Worm (Caenorhabditis elegans) whole organism, L3 larva: ENCODE results near the gene srh-140.

Experiments
- R02D3.7 ChIP-seq: fragments of 150-350 bp; optimal IDR thresholded peaks from 2 replicates; lab custom pipeline; 2014; ENCODE audit warnings: missing biosample characterization, missing genetic modification characterization
- ZK546.5 ChIP-seq: sonication (generic microtip); optimal IDR thresholded peaks from 2 replicates; lab custom pipeline; 2017; ENCODE audit warnings: missing biosample characterization, missing genetic modification characterization
- aly-2 ChIP-seq: fragments of 150-350 bp; optimal IDR thresholded peaks from 2 replicates; lab custom pipeline; 2014; ENCODE audit warnings: missing biosample characterization, missing genetic modification characterization
- ama-1 ChIP-seq: fragments of 150-350 bp; optimal IDR thresholded peaks from 2 replicates; lab custom pipeline; 2018
- ceh-16 ChIP-seq: sonication (generic microtip); optimal IDR thresholded peaks from 2 replicates; lab custom pipeline; 2017; ENCODE audit warnings: missing biosample characterization, missing genetic modification characterization
- ceh-28 ChIP-seq: fragments of 150-350 bp; optimal IDR thresholded peaks from 2 replicates; lab custom pipeline; 2014; ENCODE audit warnings: missing biosample characterization, missing genetic modification reagents, missing genetic modification characterization
- ceh-82 ChIP-seq: fragments of 150-350 bp; optimal IDR thresholded peaks from 2 replicates; lab custom pipeline; 2014; ENCODE audit warnings: missing biosample characterization, missing genetic modification characterization
- ceh-9 ChIP-seq: sonication (generic microtip); optimal IDR thresholded peaks from 2 replicates; lab custom pipeline; 2018; ENCODE audit warnings: missing biosample characterization, missing genetic modification characterization
- daf-12 ChIP-seq: fragments of 150-350 bp; optimal IDR thresholded peaks from 2 replicates; lab custom pipeline; 2014; ENCODE audit warnings: missing biosample characterization, missing genetic modification reagents, missing genetic modification characterization
- egl-27 ChIP-seq: sonication (generic microtip); optimal IDR thresholded peaks from 4 replicates; lab custom pipeline; 2017; ENCODE audit warnings: missing biosample characterization, missing genetic modification reagents, missing genetic modification characterization
- egl-5 ChIP-seq: fragments of 150-350 bp; optimal IDR thresholded peaks from 2 replicates; lab custom pipeline; 2017; ENCODE audit warnings: missing biosample characterization, missing genetic modification reagents, missing genetic modification characterization, inconsistent platforms
- elt-1 ChIP-seq: fragments of 150-350 bp; optimal IDR thresholded peaks from 2 replicates; lab custom pipeline; 2014; ENCODE audit warnings: missing biosample characterization, missing genetic modification characterization
- elt-2 ChIP-seq: sonication (generic microtip); optimal IDR thresholded peaks from 2 replicates; lab custom pipeline; 2016; ENCODE audit warnings: missing genetic modification reagents, mild to moderate bottlenecking, missing genetic modification characterization, missing compliant biosample characterization
- elt-3 ChIP-seq, 3 experiments: fragments of 150-350 bp in 1 of 3; sonication (generic microtip) in 2 of 3; optimal IDR thresholded peaks; 2 replicates in 2 of 3; 4 replicates in 1 of 3; lab custom pipeline; 2014 to 2017; ENCODE audit warnings: missing biosample characterization in 3 of 3, missing genetic modification characterization in 3 of 3
- eor-1 ChIP-seq, 2 experiments: fragments of 150-350 bp; optimal IDR thresholded peaks; 2 replicates each; lab custom pipeline; 2014 to 2018; ENCODE audit warnings: missing biosample characterization in 2 of 2, missing genetic modification characterization in 2 of 2
- fkh-10 ChIP-seq: sonication (generic microtip); optimal IDR thresholded peaks from 2 replicates; lab custom pipeline; 2017; ENCODE audit warnings: missing biosample characterization, missing genetic modification reagents, missing genetic modification characterization
- fkh-2 ChIP-seq: fragments of 150-350 bp; optimal IDR thresholded peaks from 2 replicates; lab custom pipeline; 2014; ENCODE audit warnings: missing biosample characterization, missing genetic modification reagents, missing genetic modification characterization
- fos-1 ChIP-seq: fragments of 150-350 bp; optimal IDR thresholded peaks from 2 replicates; lab custom pipeline; 2014; ENCODE audit warnings: missing biosample characterization, missing genetic modification characterization
- hmg-11 ChIP-seq: sonication (generic microtip); optimal IDR thresholded peaks from 2 replicates; lab custom pipeline; 2016; ENCODE audit warnings: missing genetic modification characterization, missing compliant biosample characterization
- jun-1 ChIP-seq: fragments of 150-350 bp; optimal IDR thresholded peaks from 2 replicates; lab custom pipeline; 2014; ENCODE audit warnings: missing biosample characterization, missing genetic modification reagents, missing genetic modification characterization
- lin-15B ChIP-seq: fragments of 150-350 bp; optimal IDR thresholded peaks from 2 replicates; lab custom pipeline; 2014; ENCODE audit warnings: missing biosample characterization, missing genetic modification characterization
- lin-39 ChIP-seq: fragments of 150-350 bp; optimal IDR thresholded peaks from 2 replicates; lab custom pipeline; 2018; ENCODE audit warnings: missing biosample characterization, missing genetic modification reagents, missing genetic modification characterization
- lsy-12 ChIP-seq: sonication (generic microtip); optimal IDR thresholded peaks from 2 replicates; lab custom pipeline; 2016; ENCODE audit warnings: mild to moderate bottlenecking, missing genetic modification characterization, missing compliant biosample characterization
- mdl-1 ChIP-seq: fragments of 150-350 bp; optimal IDR thresholded peaks from 2 replicates; lab custom pipeline; 2014; ENCODE audit warnings: missing biosample characterization, missing genetic modification characterization
- mml-1 ChIP-seq: fragments of 150-350 bp; sonication (generic microtip); optimal IDR thresholded peaks from 3 replicates; lab custom pipeline; 2014; ENCODE audit warnings: missing biosample characterization, missing genetic modification characterization
- nfya-1 ChIP-seq: sonication (generic microtip); optimal IDR thresholded peaks from 2 replicates; lab custom pipeline; 2017; ENCODE audit warnings: missing genetic modification characterization, mild to moderate bottlenecking, missing compliant biosample characterization, antibody characterized with exemption, moderate library complexity; ENCODE audit not compliant: insufficient read depth
- nhr-11 ChIP-seq: fragments of 150-350 bp; optimal IDR thresholded peaks from 2 replicates; lab custom pipeline; 2014; ENCODE audit warnings: missing biosample characterization, missing genetic modification characterization
- nhr-12 ChIP-seq: fragments of 150-350 bp; optimal IDR thresholded peaks from 2 replicates; lab custom pipeline; 2014; ENCODE audit warnings: missing biosample characterization, missing genetic modification characterization
- nhr-23 ChIP-seq: fragments of 150-350 bp; optimal IDR thresholded peaks from 2 replicates; lab custom pipeline; 2014; ENCODE audit warnings: missing biosample characterization, missing genetic modification reagents, missing genetic modification characterization
- nhr-237 ChIP-seq: fragments of 150-350 bp; optimal IDR thresholded peaks from 2 replicates; lab custom pipeline; 2014; ENCODE audit warnings: missing biosample characterization, missing genetic modification characterization
- nhr-25 ChIP-seq: sonication (generic microtip); optimal IDR thresholded peaks from 2 replicates; lab custom pipeline; 2017; ENCODE audit warnings: missing biosample characterization, missing genetic modification characterization
- nhr-28 ChIP-seq: fragments of 150-350 bp; optimal IDR thresholded peaks from 2 replicates; lab custom pipeline; 2014; ENCODE audit warnings: missing biosample characterization, missing genetic modification characterization
- nhr-43 ChIP-seq: sonication (generic microtip); optimal IDR thresholded peaks from 2 replicates; lab custom pipeline; 2016; ENCODE audit warnings: mild to moderate bottlenecking, missing genetic modification characterization, missing compliant biosample characterization; ENCODE audit not compliant: poor library complexity, severe bottlenecking
- nhr-67 ChIP-seq: fragments of 150-350 bp; optimal IDR thresholded peaks from 2 replicates; lab custom pipeline; 2014; ENCODE audit warnings: missing biosample characterization, missing genetic modification characterization
- nhr-76 ChIP-seq: fragments of 150-350 bp; sonication (generic microtip); optimal IDR thresholded peaks from 5 replicates; lab custom pipeline; 2014; ENCODE audit warnings: missing biosample characterization, missing genetic modification characterization
- nhr-77 ChIP-seq: fragments of 150-350 bp; optimal IDR thresholded peaks from 2 replicates; lab custom pipeline; 2014; ENCODE audit warnings: missing biosample characterization, missing genetic modification characterization
- pha-4 ChIP-seq: fragments of 150-350 bp; optimal IDR thresholded peaks from 2 replicates; lab custom pipeline; 2014; ENCODE audit warnings: missing biosample characterization, missing genetic modification reagents, missing genetic modification characterization
- pqm-1 ChIP-seq: fragments of 150-350 bp; optimal IDR thresholded peaks from 2 replicates; lab custom pipeline; 2017; ENCODE audit warnings: missing biosample characterization, missing genetic modification characterization, inconsistent platforms
- sea-2 ChIP-seq: fragments of 150-350 bp; sonication (generic microtip); optimal IDR thresholded peaks from 4 replicates; lab custom pipeline; 2014; ENCODE audit warnings: missing biosample characterization, missing genetic modification reagents, missing genetic modification characterization
- skn-1 ChIP-seq: fragments of 150-350 bp; optimal IDR thresholded peaks from 2 replicates; lab custom pipeline; 2014; ENCODE audit warnings: missing biosample characterization, missing genetic modification characterization
- snpc-4 ChIP-seq: fragments of 150-350 bp; optimal IDR thresholded peaks from 2 replicates; lab custom pipeline; 2014; ENCODE audit warnings: missing biosample characterization, missing genetic modification characterization
- tbx-2 ChIP-seq: sonication (generic microtip); optimal IDR thresholded peaks from 2 replicates; lab custom pipeline; 2016; ENCODE audit warnings: mild to moderate bottlenecking, missing genetic modification characterization, missing compliant biosample characterization
- unc-39 ChIP-seq: sonication (generic microtip); optimal IDR thresholded peaks from 4 replicates; lab custom pipeline; 2017; ENCODE audit warnings: missing biosample characterization, missing genetic modification characterization
- unc-62 ChIP-seq: fragments of 150-350 bp; sonication (generic microtip); optimal IDR thresholded peaks from 4 replicates; lab custom pipeline; 2014; ENCODE audit warnings: missing biosample characterization, missing genetic modification reagents, missing genetic modification characterization
- zag-1 ChIP-seq: fragments of 150-350 bp; optimal IDR thresholded peaks from 2 replicates; lab custom pipeline; 2014; ENCODE audit warnings: missing biosample characterization, missing genetic modification characterization
- ztf-11 ChIP-seq: fragments of 150-350 bp; optimal IDR thresholded peaks from 2 replicates; lab custom pipeline; 2014; ENCODE audit warnings: missing biosample characterization, missing genetic modification characterization
- ztf-4 ChIP-seq: fragments of 150-350 bp; optimal IDR thresholded peaks from 2 replicates; lab custom pipeline; 2014; ENCODE audit warnings: missing biosample characterization, missing genetic modification characterization

Gene srh-140

ce11 chrV:15758449-15758848 lies 36.5 kb downstream of the srh-140 start, which contains the start of gene str-9:
TSS of gene str-9 (plus strand) at chrV:15758749.
- no peak for TF ChIP-seq ceh-82
- TF ChIP-seq fos-1, result no peak
- no peak for TF ChIP-seq jun-1 (tag; lab: Kevin White, UChicago)
- no peak for TF ChIP-seq pqm-1
- no peak for TF ChIP-seq mml-1
- TF ChIP-seq elt-2 (tag; lab: Kevin White, UChicago), result no peak
- no peak for TF ChIP-seq lin-39
- TF ChIP-seq unc-39 (tag; lab: Kevin White, UChicago), result no peak
- TF ChIP-seq aly-2, result no peak
- TF ChIP-seq nhr-67 (tag; lab: Kevin White, UChicago), result no peak
- no peak for TF ChIP-seq tbx-2 (tag; lab: Kevin White, UChicago)
- no peak for TF ChIP-seq nhr-25 (tag; lab: Kevin White, UChicago)
- no peak for TF ChIP-seq nhr-12
- no peak for TF ChIP-seq nhr-11 (tag; lab: Kevin White, UChicago)

ce11 chrV:15766122-15766594 lies 44.2 kb downstream of the srh-140 start, which contains the start of the genes haf-3 and F57A10.2:
TSS of gene haf-3 (minus strand) at chrV:15766172.
TSS of gene F57A10.2 (plus strand) at chrV:15766575.
- TF ChIP-seq nhr-25 (tag; lab: Kevin White, UChicago) (peak; percentile 85), ceh-28 (tag; lab: Kevin White, UChicago) (peak; percentile 78), pha-4 (peak; percentile 94), elt-2 (tag; lab: Kevin White, UChicago) (peak; percentile 58), hmg-11 (tag; lab: Kevin White, UChicago) (peak; percentile 82), R02D3.7 (tag; lab: Kevin White, UChicago) (peak; percentile 87), elt-1 (tag; lab: Kevin White, UChicago) (peak; percentile 26), nhr-28 (tag; lab: Kevin White, UChicago) (no peak), sea-2 (GFP tag; lab: Kevin White, UChicago) (no peak), fkh-2 (tag; lab: Kevin White, UChicago) (peak; percentile 33), ama-1 (lab: Kevin White, UChicago) (peak; percentile 62), nhr-237 (tag; lab: Kevin White, UChicago) (no peak), eor-1 (tag; optimal IDR thresholded peaks at IDR 0.05; lab: Kevin White, UChicago) (no peak), unc-62 (GFP tag; lab: Kevin White, UChicago) (no peak), nfya-1 (peak; percentile 89), aly-2 (peak; percentile 30), daf-12 (tag; lab: Kevin White, UChicago) (peak; percentile 32), lsy-12 (tag; lab: Kevin White, UChicago) (peak; percentile 78), egl-5 (tag; lab: Kevin White, UChicago) (peak; percentile 80), nhr-43 (peak; percentile 90), mml-1 (no peak), zag-1 (tag; lab: Kevin White, UChicago) (peak; percentile 51), skn-1 (tag; lab: Kevin White, UChicago) (peak; percentile 49), mdl-1 (tag; lab: Kevin White, UChicago) (no peak), nhr-77 (tag; lab: Kevin White, UChicago) (peak; percentile 80), ztf-11 (tag; lab: Kevin White, UChicago) (no peak), ceh-9 (tag; lab: Kevin White, UChicago) (no peak), snpc-4 (tag; lab: Kevin White, UChicago) (peak; percentile 90), lin-15B (tag; lab: Kevin White, UChicago) (peak; percentile 93), pqm-1 (peak; percentile 54), ztf-4 (tag; lab: Kevin White, UChicago) (peak; percentile 17), tbx-2 (tag; lab: Kevin White, UChicago) (peak; percentile 89), lin-39 (peak; percentile 62), jun-1 (tag; lab: Kevin White, UChicago) (peak; percentile 74), ceh-82 (peak; percentile 87), nhr-23 (tag; lab: Kevin White, UChicago) (peak; percentile 91), ZK546.5 (tag; lab: Kevin White, UChicago) (peak; percentile 33), unc-39 (tag; lab: Kevin White, UChicago) (no peak), fkh-10 (GFP tag; lab: Kevin White, UChicago) (peak; percentile 34), nhr-67 (tag; lab: Kevin White, UChicago) (no peak), nhr-11 (tag; lab: Kevin White, UChicago) (peak; percentile 57), nhr-12 (no peak), ceh-16 (no peak), nhr-76 (tag; lab: Kevin White, UChicago) (no peak), egl-27 (tag; lab: Kevin White, UChicago) (peak; percentile 33), elt-3 (tag; optimal IDR thresholded peaks at IDR 0.05; lab: Kevin White, UChicago) (no peak), fos-1 (no peak)
